Worm (Caenorhabditis elegans): ENCODE measurements around the gene ins-22.

ce11 chrIII:10035783-10036182 lies 9.7 kb downstream of the ins-22 start, which contains the start of gene xbx-3:
- TF ChIP-seq nfya-1 (tag; optimal IDR thresholded peaks at IDR 0.05; ENCODE audit: insufficient read depth) (no peak), nhr-237 (tag; optimal IDR thresholded peaks at IDR 0.05) (no peak), ceh-9 (tag; optimal IDR thresholded peaks at IDR 0.05) (no peak), fkh-10 (GFP tag; optimal IDR thresholded peaks at IDR 0.05) (no peak), nhr-76 (tag; optimal IDR thresholded peaks at IDR 0.05) (no peak), ama-1 (optimal IDR thresholded peaks at IDR 0.05) (no peak), tbx-2 (tag; optimal IDR thresholded peaks at IDR 0.05) (no peak), lsy-12 (tag; optimal IDR thresholded peaks at IDR 0.05) (no peak)
